Worm (Caenorhabditis elegans) whole organism, L4 larva: ENCODE results near the gene ndg-4.

Source experiments
- F26F4.8 ChIP-seq: fragments of 200-800 bp; sonication (Bioruptor generic); conservative IDR thresholded peaks from 2 replicates; pipeline ENCODE4 v1.3.6; 2022; ENCODE audit warnings: missing genetic modification characterization, missing compliant biosample characterization
- F37D6.2 ChIP-seq: sonication (generic microtip); optimal IDR thresholded peaks from 2 replicates; lab custom pipeline; 2016; ENCODE audit warnings: mild to moderate bottlenecking, missing genetic modification characterization, missing compliant biosample characterization
- F44E2.7 ChIP-seq: fragments of 200-800 bp; sonication (Bioruptor generic); IDR thresholded peaks from 2 replicates; pipeline ENCODE4 v2.1.2; 2022; ENCODE audit warnings: missing genetic modification characterization, missing compliant biosample characterization
- R02D3.7 ChIP-seq: fragments of 150-350 bp; sonication (generic microtip); optimal IDR thresholded peaks from 3 replicates; lab custom pipeline; 2014; ENCODE audit warnings: missing biosample characterization, missing genetic modification characterization
- T20F7.1 ChIP-seq: fragments of 200-800 bp; sonication (Bioruptor generic); optimal IDR thresholded peaks from 2 replicates; lab custom pipeline; 2018; ENCODE audit warnings: mild to moderate bottlenecking, missing genetic modification characterization, missing compliant biosample characterization
- Y5F2A.4 ChIP-seq: fragments of 200-800 bp; sonication (Bioruptor generic); optimal IDR thresholded peaks from 2 replicates; lab custom pipeline; 2018; ENCODE audit warnings: mild to moderate bottlenecking, missing genetic modification characterization, missing compliant biosample characterization
- Y75B8A.6 ChIP-seq: fragments of 200-800 bp; sonication (Bioruptor generic); IDR thresholded peaks from 2 replicates; pipeline ENCODE4 v1.3.6; 2022; ENCODE audit warnings: missing genetic modification reagents, missing genetic modification characterization, missing compliant biosample characterization
- ZK337.2 ChIP-seq: fragments of 200-800 bp; sonication (Bioruptor generic); IDR thresholded peaks from 2 replicates; pipeline ENCODE4 v1.3.6; 2022; ENCODE audit warnings: missing genetic modification reagents, missing genetic modification characterization, missing compliant biosample characterization
- ama-1 ChIP-seq: fragments of 150-350 bp; optimal IDR thresholded peaks from 2 replicates; lab custom pipeline; 2014; ENCODE audit warnings: inconsistent platforms, mixed read lengths
- ceh-28 ChIP-seq: fragments of 150-350 bp; optimal IDR thresholded peaks from 2 replicates; lab custom pipeline; 2014; ENCODE audit warnings: missing biosample characterization, missing genetic modification reagents, missing genetic modification characterization
- ceh-62 ChIP-seq: sonication (generic microtip); optimal IDR thresholded peaks from 2 replicates; lab custom pipeline; 2017; ENCODE audit warnings: missing biosample characterization, missing genetic modification characterization
- ceh-82 ChIP-seq: sonication (generic microtip); optimal IDR thresholded peaks from 2 replicates; lab custom pipeline; 2017; ENCODE audit warnings: missing biosample characterization, missing genetic modification characterization
- ces-1 ChIP-seq: fragments of 150-350 bp; sonication (generic microtip); optimal IDR thresholded peaks from 4 replicates; lab custom pipeline; 2014; ENCODE audit warnings: missing biosample characterization, missing genetic modification reagents, missing genetic modification characterization
- cey-2 ChIP-seq: sonication (generic microtip); optimal IDR thresholded peaks from 3 replicates; lab custom pipeline; 2017; ENCODE audit warnings: missing genetic modification characterization, mild to moderate bottlenecking, missing compliant biosample characterization, antibody characterized with exemption, borderline replicate concordance; ENCODE audit not compliant: insufficient read depth
- ctbp-1 ChIP-seq: fragments of 200-800 bp; sonication (Bioruptor generic); IDR thresholded peaks from 2 replicates; pipeline ENCODE4 v1.3.6; 2022; ENCODE audit warnings: missing genetic modification reagents, missing genetic modification characterization, missing compliant biosample characterization
- daf-12 ChIP-seq: fragments of 150-350 bp; optimal IDR thresholded peaks from 2 replicates; lab custom pipeline; 2014; ENCODE audit warnings: missing biosample characterization, missing genetic modification reagents, missing genetic modification characterization
- daf-8 ChIP-seq: fragments of 200-800 bp; sonication (Bioruptor generic); IDR thresholded peaks from 2 replicates; pipeline ENCODE4 v1.3.6; 2022; ENCODE audit warnings: missing genetic modification characterization, missing compliant biosample characterization
- dmd-8 ChIP-seq: fragments of 200-800 bp; sonication (Bioruptor generic); IDR thresholded peaks from 2 replicates; pipeline ENCODE4 v1.3.6; 2022; ENCODE audit warnings: missing genetic modification characterization, missing compliant biosample characterization
- dpl-1 ChIP-seq: fragments of 150-350 bp; optimal IDR thresholded peaks from 2 replicates; lab custom pipeline; 2014; ENCODE audit warnings: missing biosample characterization, missing genetic modification reagents, missing genetic modification characterization
- duxl-1 ChIP-seq: sonication (generic microtip); optimal IDR thresholded peaks from 2 replicates; lab custom pipeline; 2016; ENCODE audit warnings: mild to moderate bottlenecking, missing genetic modification characterization, moderate library complexity, missing compliant biosample characterization; ENCODE audit not compliant: poor library complexity
- dve-1 ChIP-seq: sonication (generic microtip); optimal IDR thresholded peaks from 2 replicates; lab custom pipeline; 2017; ENCODE audit warnings: antibody characterized with exemption, mild to moderate bottlenecking, missing genetic modification characterization, missing compliant biosample characterization; ENCODE audit not compliant: insufficient read depth
- egl-27 ChIP-seq: sonication (generic microtip); optimal IDR thresholded peaks from 3 replicates; lab custom pipeline; 2017; ENCODE audit warnings: missing biosample characterization, missing genetic modification reagents, missing genetic modification characterization
- egl-43 ChIP-seq: fragments of 200-800 bp; sonication (Bioruptor generic); IDR thresholded peaks from 2 replicates; pipeline ENCODE4 v1.3.6; 2022; ENCODE audit warnings: missing genetic modification reagents, missing genetic modification characterization, missing compliant biosample characterization
- fkh-10 ChIP-seq: fragments of 150-350 bp; optimal IDR thresholded peaks from 2 replicates; lab custom pipeline; 2014; ENCODE audit warnings: missing biosample characterization, missing genetic modification reagents, missing genetic modification characterization
- gei-8 ChIP-seq: fragments of 200-800 bp; sonication (Bioruptor generic); optimal IDR thresholded peaks from 2 replicates; lab custom pipeline; 2018; ENCODE audit warnings: mild to moderate bottlenecking, missing genetic modification characterization, missing compliant biosample characterization
- hlh-30 ChIP-seq: sonication (generic microtip); optimal IDR thresholded peaks from 2 replicates; lab custom pipeline; 2017; ENCODE audit warnings: antibody characterized with exemption, mild to moderate bottlenecking, missing genetic modification characterization, missing compliant biosample characterization; ENCODE audit not compliant: insufficient read depth
- lin-15B ChIP-seq: fragments of 150-350 bp; sonication (generic microtip); optimal IDR thresholded peaks from 3 replicates; lab custom pipeline; 2014; ENCODE audit warnings: missing biosample characterization, missing genetic modification characterization
- lin-29 ChIP-seq: fragments of 200-800 bp; sonication (Bioruptor generic); IDR thresholded peaks from 2 replicates; pipeline ENCODE4 v1.3.6; 2022; ENCODE audit warnings: missing genetic modification reagents, missing genetic modification characterization, missing compliant biosample characterization
- lin-38 ChIP-seq: fragments of 200-800 bp; sonication (Bioruptor generic); IDR thresholded peaks from 2 replicates; pipeline ENCODE4 v1.3.6; 2022; ENCODE audit warnings: missing genetic modification reagents, missing genetic modification characterization, missing compliant biosample characterization
- lir-3 ChIP-seq: sonication (generic microtip); optimal IDR thresholded peaks from 2 replicates; lab custom pipeline; 2016; ENCODE audit warnings: mild to moderate bottlenecking, missing genetic modification characterization, missing compliant biosample characterization
- madf-9 ChIP-seq: fragments of 200-800 bp; sonication (Bioruptor generic); conservative IDR thresholded peaks from 2 replicates; pipeline ENCODE4 v1.3.6; 2022; ENCODE audit warnings: missing genetic modification reagents, missing genetic modification characterization, missing compliant biosample characterization
- mep-1 ChIP-seq: fragments of 150-350 bp; sonication (generic microtip); optimal IDR thresholded peaks from 3 replicates; lab custom pipeline; 2014; ENCODE audit warnings: missing biosample characterization, missing genetic modification characterization
- nhr-11 ChIP-seq: fragments of 150-350 bp; optimal IDR thresholded peaks from 2 replicates; lab custom pipeline; 2014; ENCODE audit warnings: missing biosample characterization, missing genetic modification characterization
- nhr-25 ChIP-seq: sonication (generic microtip); optimal IDR thresholded peaks from 2 replicates; lab custom pipeline; 2017; ENCODE audit warnings: missing genetic modification characterization, mild to moderate bottlenecking, missing compliant biosample characterization, antibody characterized with exemption, moderate library complexity, borderline replicate concordance; ENCODE audit not compliant: insufficient read depth
- nhr-28 ChIP-seq: fragments of 150-350 bp; optimal IDR thresholded peaks from 2 replicates; lab custom pipeline; 2014; ENCODE audit warnings: missing biosample characterization, missing genetic modification characterization
- nhr-41 ChIP-seq: fragments of 200-800 bp; sonication (Bioruptor generic); IDR thresholded peaks from 2 replicates; pipeline ENCODE4 v1.3.6; 2022; ENCODE audit warnings: missing genetic modification reagents, missing genetic modification characterization, missing compliant biosample characterization
- nhr-42 ChIP-seq: fragments of 200-800 bp; sonication (Bioruptor generic); IDR thresholded peaks from 2 replicates; pipeline ENCODE4 v1.3.6; 2022; ENCODE audit warnings: missing genetic modification characterization, missing compliant biosample characterization
- nhr-48 ChIP-seq: sonication (generic microtip); optimal IDR thresholded peaks from 2 replicates; lab custom pipeline; 2016; ENCODE audit warnings: mild to moderate bottlenecking, missing genetic modification characterization, missing compliant biosample characterization
- nhr-76 ChIP-seq: fragments of 150-350 bp; optimal IDR thresholded peaks from 2 replicates; lab custom pipeline; 2014; ENCODE audit warnings: missing biosample characterization, missing genetic modification characterization
- nhr-77 ChIP-seq: fragments of 150-350 bp; optimal IDR thresholded peaks from 2 replicates; lab custom pipeline; 2014; ENCODE audit warnings: missing biosample characterization, missing genetic modification characterization
- php-3 ChIP-seq: fragments of 200-800 bp; sonication (Bioruptor generic); IDR thresholded peaks from 2 replicates; pipeline ENCODE4 v1.3.6; 2022; ENCODE audit warnings: missing genetic modification reagents, missing genetic modification characterization, missing compliant biosample characterization
- saeg-2 ChIP-seq: fragments of 200-800 bp; sonication (Bioruptor generic); IDR thresholded peaks from 2 replicates; pipeline ENCODE4 v1.3.6; 2022; ENCODE audit warnings: missing genetic modification reagents, missing genetic modification characterization, missing compliant biosample characterization
- sdz-12 ChIP-seq: fragments of 200-800 bp; sonication (Bioruptor generic); optimal IDR thresholded peaks from 2 replicates; lab custom pipeline; 2018; ENCODE audit warnings: mild to moderate bottlenecking, missing genetic modification characterization, missing compliant biosample characterization
- set-16 ChIP-seq: fragments of 200-800 bp; sonication (Bioruptor generic); IDR thresholded peaks from 2 replicates; pipeline ENCODE4 v1.3.6; 2022; ENCODE audit warnings: missing genetic modification reagents, missing genetic modification characterization, missing compliant biosample characterization
- spr-3 ChIP-seq: fragments of 200-800 bp; sonication (Bioruptor generic); optimal IDR thresholded peaks from 2 replicates; lab custom pipeline; 2018; ENCODE audit warnings: mild to moderate bottlenecking, missing genetic modification characterization, missing compliant biosample characterization
- tag-97 ChIP-seq: fragments of 200-800 bp; sonication (Bioruptor generic); IDR thresholded peaks from 2 replicates; pipeline ENCODE4 v1.3.6; 2022; ENCODE audit warnings: missing genetic modification characterization, missing compliant biosample characterization
- unc-39 ChIP-seq: sonication (generic microtip); optimal IDR thresholded peaks from 2 replicates; lab custom pipeline; 2017; ENCODE audit warnings: missing biosample characterization, missing genetic modification characterization
- zag-1 ChIP-seq: fragments of 150-350 bp; optimal IDR thresholded peaks from 2 replicates; lab custom pipeline; 2014; ENCODE audit warnings: missing biosample characterization, missing genetic modification characterization
- zfp-2 ChIP-seq: sonication (generic microtip); optimal IDR thresholded peaks from 2 replicates; lab custom pipeline; 2016; ENCODE audit warnings: mild to moderate bottlenecking, missing genetic modification characterization, missing compliant biosample characterization
- zfp-3 ChIP-seq: fragments of 200-800 bp; sonication (Bioruptor generic); conservative IDR thresholded peaks from 2 replicates; pipeline ENCODE4 v1.3.6; 2022; ENCODE audit warnings: missing genetic modification reagents, missing genetic modification characterization, missing compliant biosample characterization
- zip-11 ChIP-seq: fragments of 200-800 bp; sonication (Bioruptor generic); IDR thresholded peaks from 2 replicates; pipeline ENCODE4 v1.3.6; 2022; ENCODE audit warnings: missing genetic modification characterization, missing compliant biosample characterization

Gene ndg-4

ce11 chrIII:4470793-4471192 is 3.6 kb upstream of the ndg-4 start:
- TF ChIP-seq ces-1 (GFP tag; lab: Kevin White, UChicago) (no peak), dpl-1 (GFP tag; lab: Kevin White, UChicago) (peak; percentile 33), lir-3 (tag; lab: Kevin White, UChicago) (peak; percentile 59), hlh-30 (tag; lab: Kevin White, UChicago) (peak; percentile 69), daf-8 (GFP tag; lab: Robert Waterston, UW) (no peak; the same call in 1 of the 2 replicates), saeg-2 (GFP tag; lab: Robert Waterston, UW) (peak; percentile 48; the same call in 1 of the 2 replicates), unc-39 (no peak), lin-38 (peak; percentile 77), F26F4.8 (GFP tag; lab: Robert Waterston, UW) (peak; percentile 78; the same call in 1 of the 2 replicates), lin-29 (GFP tag; lab: Robert Waterston, UW) (no peak), nhr-11 (tag; lab: Kevin White, UChicago) (no peak), ctbp-1 (GFP tag; lab: Robert Waterston, UW) (peak; percentile 87), mep-1 (tag; lab: Kevin White, UChicago) (peak; percentile 75), dmd-8 (peak; percentile 86), fkh-10 (GFP tag; lab: Kevin White, UChicago) (no peak), php-3 (GFP tag; lab: Robert Waterston, UW) (peak; percentile 35; the same call in 1 of the 2 replicates), gei-8 (GFP tag; lab: Kevin White, UChicago) (peak; percentile 80), Y75B8A.6 (GFP tag; lab: Robert Waterston, UW) (0 out of 2 replicates have a peak, but pooled peaks have one; percentile 54), cey-2 (tag; lab: Kevin White, UChicago) (no peak), nhr-76 (no peak), R02D3.7 (tag; lab: Kevin White, UChicago) (no peak), ZK337.2 (GFP tag; lab: Robert Waterston, UW) (no peak), lin-15B (tag; lab: Kevin White, UChicago) (no peak), nhr-25 (peak; percentile 79), Y5F2A.4 (GFP tag; lab: Kevin White, UChicago) (peak; percentile 77), egl-43 (GFP tag; lab: Robert Waterston, UW) (peak; percentile 91), set-16 (GFP tag; lab: Robert Waterston, UW) (no peak), egl-27 (tag; lab: Kevin White, UChicago) (no peak), F44E2.7 (GFP tag; lab: Robert Waterston, UW) (peak; percentile 78; the same call in 1 of the 2 replicates), nhr-42 (GFP tag; lab: Robert Waterston, UW) (peak; percentile 78), ceh-82 (no peak), nhr-77 (tag; lab: Kevin White, UChicago) (no peak), zfp-2 (tag; lab: Kevin White, UChicago) (peak; percentile 50), nhr-48 (peak; percentile 80), zip-11 (no peak), daf-12 (no peak), madf-9 (GFP tag; lab: Robert Waterston, UW) (peak; percentile 52; the same call in 1 of the 2 replicates), dve-1 (tag; lab: Kevin White, UChicago) (peak; percentile 67), sdz-12 (peak; percentile 53), ama-1 (lab: Kevin White, UChicago) (no peak), F37D6.2 (peak; percentile 41), tag-97 (no peak), ceh-62 (tag; lab: Kevin White, UChicago) (no peak), nhr-28 (tag; lab: Kevin White, UChicago) (peak; percentile 9), ceh-28 (tag; lab: Kevin White, UChicago) (no peak), zag-1 (no peak), T20F7.1 (GFP tag; lab: Kevin White, UChicago) (no peak), zfp-3 (GFP tag; lab: Robert Waterston, UW) (peak; percentile 83), spr-3 (peak; percentile 84), nhr-41 (GFP tag; lab: Robert Waterston, UW) (0 out of 2 replicates have a peak, but pooled peaks have one; percentile 36), duxl-1 (tag; lab: Kevin White, UChicago) (peak; percentile 86)
